Worm (Caenorhabditis elegans) whole organism, late embryonic: Measurements from ENCODE around the gene ZC21.8.

Experiments used
- ceh-30 ChIP-seq: fragments of 150-350 bp; optimal IDR thresholded peaks from 2 replicates; lab custom pipeline; 2014; ENCODE audit warnings: missing biosample characterization, missing genetic modification characterization
- elt-2 ChIP-seq: sonication (generic microtip); optimal IDR thresholded peaks from 2 replicates; lab custom pipeline; 2016; ENCODE audit warnings: missing genetic modification reagents, missing genetic modification characterization, missing compliant biosample characterization
- nhr-232 ChIP-seq: sonication (generic microtip); optimal IDR thresholded peaks from 2 replicates; lab custom pipeline; 2016; ENCODE audit warnings: missing genetic modification characterization, missing compliant biosample characterization
- syd-9 ChIP-seq: sonication (generic microtip); optimal IDR thresholded peaks from 2 replicates; lab custom pipeline; 2016; ENCODE audit warnings: mild to moderate bottlenecking, missing genetic modification characterization, moderate library complexity, missing compliant biosample characterization

DNA sequence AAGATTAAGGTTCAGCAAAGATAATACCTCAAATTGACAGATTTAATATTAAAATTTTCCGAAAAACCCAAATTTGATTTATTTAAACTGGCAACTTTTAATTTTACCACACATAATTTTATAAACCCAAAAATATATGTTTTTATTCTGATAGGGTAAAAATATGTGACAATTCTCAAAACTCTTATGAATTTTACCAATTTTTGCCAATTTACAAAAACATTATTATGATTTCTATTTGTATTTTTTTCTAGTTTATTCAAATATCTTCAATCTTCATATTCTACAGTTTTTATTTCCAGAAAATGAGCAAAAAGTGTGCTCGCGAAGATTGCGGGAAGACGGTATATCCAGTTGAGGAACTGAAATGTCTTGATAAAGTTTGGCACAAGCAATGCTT is 35.9 kb downstream of the ZC21.8 start, which contains the start of gene F42H10.3:
- TF ChIP-seq ceh-30 (tag; lab: Kevin White, UChicago) = no peak
- no peak for TF ChIP-seq elt-2 (tag; lab: Kevin White, UChicago)
- no peak for TF ChIP-seq nhr-232
- TF ChIP-seq syd-9 (tag; lab: Kevin White, UChicago) = no peak
